Fruit fly (Drosophila melanogaster): Measurements from ENCODE around the gene CG9123.

- no peak for TF ChIP-seq CG9948 (tag; optimal IDR thresholded peaks at IDR 0.05)
- TF ChIP-seq CG10348 (GFP tag; IDR thresholded peaks at IDR 0.05) = no peak
- TF ChIP-seq Snoo (tag; optimal IDR thresholded peaks at IDR 0.05) = no peak
- no peak for TF ChIP-seq EcR (GFP tag; optimal IDR thresholded peaks at IDR 0.05)
- TF ChIP-seq rn (GFP tag; IDR thresholded peaks at IDR 0.05) = no peak
- no peak for TF ChIP-seq CG15710 (tag; optimal IDR thresholded peaks at IDR 0.05)
- no peak for TF ChIP-seq CG4496 (GFP tag; IDR thresholded peaks at IDR 0.05)
- TF ChIP-seq fd96Ca (GFP tag; IDR thresholded peaks at IDR 0.05) = no peak
- TF ChIP-seq CG17806 (tag; optimal IDR thresholded peaks at IDR 0.05) = no peak
- TF ChIP-seq Pif1A (GFP tag; optimal IDR thresholded peaks at IDR 0.05) = no peak
- TF ChIP-seq gl (tag; optimal IDR thresholded peaks at IDR 0.05) = no peak
These were observed 41.8 kb downstream of the CG9123 start for dm6 chrX:15299927-15300740.

All from whole organism, pupa.